Fruit fly (Drosophila melanogaster): Measurements from ENCODE around the gene CBP.
A peak's percentile ranks its signal among the peaks of the same experiment; 100 is the strongest.

The CBP gene

DNA sequence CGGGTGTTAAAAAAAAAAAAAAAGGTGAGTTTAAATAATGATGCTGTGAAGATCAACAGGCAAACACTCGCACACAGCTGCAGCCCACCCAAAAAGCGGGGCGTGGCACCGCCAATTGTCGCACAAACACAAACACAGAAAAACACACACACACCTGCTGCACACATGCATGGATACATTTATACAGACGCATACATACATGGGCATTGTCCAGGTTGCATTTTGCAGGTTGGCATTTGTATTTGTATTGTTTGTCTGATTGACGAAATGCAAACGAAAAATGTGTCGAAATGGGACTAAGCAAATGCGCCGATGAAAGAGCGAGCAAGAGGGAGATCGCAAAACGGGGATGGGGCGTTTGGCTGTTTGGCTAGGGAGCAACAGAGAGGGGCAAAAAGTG lies 18.7 kb upstream of the CBP start:
- TF ChIP-seq psq (GFP tag; optimal IDR thresholded peaks at IDR 0.05) (peak; percentile 87), br (GFP tag; optimal IDR thresholded peaks at IDR 0.05) (no peak), ey (GFP tag; optimal IDR thresholded peaks at IDR 0.05) (no peak)

DNA sequence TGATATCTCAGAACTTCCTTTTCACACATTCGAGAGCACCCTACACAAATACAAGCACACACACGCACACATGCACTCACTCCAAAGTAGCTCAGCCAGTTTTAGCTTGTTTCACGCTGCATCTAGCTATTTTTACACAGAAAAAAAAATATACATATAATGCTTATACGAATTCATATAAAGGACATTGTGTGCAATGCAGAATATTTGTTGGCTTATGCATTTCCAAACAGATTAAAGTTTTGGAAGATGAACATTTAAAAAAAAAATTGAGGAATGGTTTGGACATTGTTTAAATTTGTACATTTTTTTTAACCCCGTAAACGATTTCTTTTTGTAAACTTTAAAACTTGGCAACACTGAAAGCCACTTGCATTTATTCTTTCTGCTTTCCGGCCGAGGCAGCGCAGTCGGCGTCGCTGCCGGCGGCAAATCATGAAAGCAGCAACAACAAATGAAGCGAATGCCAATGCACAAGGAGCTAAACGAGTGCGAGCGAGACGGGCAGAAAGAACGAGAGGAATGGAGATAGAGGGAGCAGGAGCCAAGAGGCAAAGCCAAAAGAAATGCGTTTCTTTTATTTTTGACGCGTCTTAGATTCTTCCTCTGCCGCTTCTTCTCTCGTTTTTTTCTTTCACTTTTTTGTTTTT lies 18.0 kb upstream of the CBP start:
- TF ChIP-seq jim (GFP tag; optimal IDR thresholded peaks at IDR 0.05), result no peak
- TF ChIP-seq CG32264 (GFP tag; optimal IDR thresholded peaks at IDR 0.05), result peak; percentile 35
- peak; percentile 86 for TF ChIP-seq h (GFP tag; optimal IDR thresholded peaks at IDR 0.05)
- TF ChIP-seq Hr78 (GFP tag; optimal IDR thresholded peaks at IDR 0.05), result no peak
- no peak for TF ChIP-seq Abd-B (GFP tag; optimal IDR thresholded peaks at IDR 0.05)
- TF ChIP-seq foxo (GFP tag; optimal IDR thresholded peaks at IDR 0.05), result peak in 1 of 2 experiments; percentile 89
- TF ChIP-seq pan (optimal IDR thresholded peaks at IDR 0.05), result no peak
- no peak for TF ChIP-seq Mio (GFP tag; optimal IDR thresholded peaks at IDR 0.05)
- TF ChIP-seq br (GFP tag; optimal IDR thresholded peaks at IDR 0.05), result peak; percentile 82
- peak; percentile 27 for TF ChIP-seq Jra (GFP tag; optimal IDR thresholded peaks at IDR 0.05)
- TF ChIP-seq Dfd (GFP tag; optimal IDR thresholded peaks at IDR 0.05), result no peak
- peak; percentile 44 for TF ChIP-seq sage (GFP tag; optimal IDR thresholded peaks at IDR 0.05)
- peak; percentile 74 for TF ChIP-seq Hnf4 (GFP tag; optimal IDR thresholded peaks at IDR 0.05)
- no peak for TF ChIP-seq N (GFP tag; optimal IDR thresholded peaks at IDR 0.05)
- TF ChIP-seq tai (GFP tag; optimal IDR thresholded peaks at IDR 0.05), result peak; percentile 72
- TF ChIP-seq rgr (GFP tag; optimal IDR thresholded peaks at IDR 0.05), result peak; percentile 80
- TF ChIP-seq fru (GFP tag; optimal IDR thresholded peaks at IDR 0.05), result peak; percentile 86
- TF ChIP-seq Hr83 (GFP tag; optimal IDR thresholded peaks at IDR 0.05; ENCODE audit: poor library complexity, severe bottlenecking), result no peak
- peak; percentile 75 for TF ChIP-seq dmrt93B (GFP tag; optimal IDR thresholded peaks at IDR 0.05)
- TF ChIP-seq woc (GFP tag; optimal IDR thresholded peaks at IDR 0.05), result peak; percentile 67
- TF ChIP-seq CG9705 (GFP tag; optimal IDR thresholded peaks at IDR 0.05), result peak; percentile 64
- peak; percentile 56 for TF ChIP-seq Myc (optimal IDR thresholded peaks at IDR 0.05)
- peak; percentile 86 for TF ChIP-seq Sp1 (GFP tag; optimal IDR thresholded peaks at IDR 0.05)
- no peak for TF ChIP-seq Vsx2 (GFP tag; optimal IDR thresholded peaks at IDR 0.05; ENCODE audit: partially characterized antibody)
- no peak for TF ChIP-seq Dif (GFP tag; optimal IDR thresholded peaks at IDR 0.05; ENCODE audit: partially characterized antibody)
- peak; percentile 83 for TF ChIP-seq HLH106 (tag; optimal IDR thresholded peaks at IDR 0.05)
- peak; percentile 63 for TF ChIP-seq psq (GFP tag; optimal IDR thresholded peaks at IDR 0.05)
- TF ChIP-seq GATAd (GFP tag; optimal IDR thresholded peaks at IDR 0.05), result no peak
- no peak for TF ChIP-seq usp (GFP tag; optimal IDR thresholded peaks at IDR 0.05)
- TF ChIP-seq ey (GFP tag; optimal IDR thresholded peaks at IDR 0.05), result peak; percentile 80
- no peak for TF ChIP-seq CrebA (GFP tag; optimal IDR thresholded peaks at IDR 0.05; ENCODE audit: borderline replicate concordance)
- peak; percentile 83 for TF ChIP-seq OdsH (GFP tag; optimal IDR thresholded peaks at IDR 0.05)
- TF ChIP-seq lola (GFP tag; optimal IDR thresholded peaks at IDR 0.05), result no peak
- no peak for TF ChIP-seq dl (GFP tag; optimal IDR thresholded peaks at IDR 0.05; ENCODE audit: insufficient read depth in 1 of 2, partially characterized antibody in 2 of 2)
- TF ChIP-seq dsf (GFP tag; optimal IDR thresholded peaks at IDR 0.05; ENCODE audit: borderline replicate concordance), result peak; percentile 20
- TF ChIP-seq Rel (GFP tag; optimal IDR thresholded peaks at IDR 0.05), result no peak
- no peak for TF ChIP-seq Rel (tag; optimal IDR thresholded peaks at IDR 0.05)
- TF ChIP-seq sv (GFP tag; optimal IDR thresholded peaks at IDR 0.05), result peak; percentile 54
- no peak for TF ChIP-seq brk (GFP tag; optimal IDR thresholded peaks at IDR 0.05)

DNA sequence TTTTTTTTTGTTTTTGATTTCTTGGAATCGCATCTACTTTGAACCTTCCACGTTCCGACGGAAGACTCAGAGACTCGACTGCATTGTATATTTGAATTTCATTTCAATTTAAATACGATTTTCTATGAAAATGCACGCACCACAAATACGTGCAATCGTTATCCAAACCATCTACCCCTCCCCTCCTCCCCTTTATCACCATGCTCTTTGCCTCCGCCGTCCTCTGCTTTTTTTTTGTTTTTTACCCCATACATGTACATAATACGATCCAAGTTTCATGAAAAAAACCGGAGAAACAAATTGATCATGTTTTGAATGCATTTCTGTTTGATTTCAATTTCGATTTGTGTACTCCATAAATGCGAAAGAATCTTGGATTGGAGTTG lies 17.5 kb upstream of the CBP start:
- TF ChIP-seq psq (GFP tag; optimal IDR thresholded peaks at IDR 0.05) (no peak), Myc (optimal IDR thresholded peaks at IDR 0.05) (no peak), h (GFP tag; optimal IDR thresholded peaks at IDR 0.05) (no peak), jim (GFP tag; optimal IDR thresholded peaks at IDR 0.05) (no peak), Abd-B (GFP tag; optimal IDR thresholded peaks at IDR 0.05) (no peak)

Data from whole organism, wandering third instar larva.